Worm (Caenorhabditis elegans): Measurements from ENCODE around the gene F53A2.1.

- TF ChIP-seq ceh-16 (tag; optimal IDR thresholded peaks at IDR 0.05) = no peak
- TF ChIP-seq nhr-28 (tag; optimal IDR thresholded peaks at IDR 0.05) = no peak
- no peak for TF ChIP-seq egl-27 (tag; optimal IDR thresholded peaks at IDR 0.05)
Measured at ce11 chrIII:13347782-13348327, 23.2 kb upstream of the F53A2.1 start.

All from whole organism, L3 larva.